Worm (Caenorhabditis elegans) whole organism, L4 larva: ENCODE measurements around the gene F48E8.4.

Experiments used
- F44E2.7 ChIP-seq: fragments of 200-800 bp; sonication (Bioruptor generic); IDR thresholded peaks from 2 replicates; pipeline ENCODE4 v2.1.2; 2022; ENCODE audit warnings: missing genetic modification characterization, missing compliant biosample characterization
- T26A8.4 ChIP-seq: fragments of 200-800 bp; sonication (Bioruptor generic); IDR thresholded peaks from 2 replicates; pipeline ENCODE4 v1.3.6; 2022; ENCODE audit warnings: missing genetic modification characterization, missing compliant biosample characterization
- Y5F2A.4 ChIP-seq: fragments of 200-800 bp; sonication (Bioruptor generic); optimal IDR thresholded peaks from 2 replicates; lab custom pipeline; 2018; ENCODE audit warnings: mild to moderate bottlenecking, missing genetic modification characterization, missing compliant biosample characterization
- ZK337.2 ChIP-seq: fragments of 200-800 bp; sonication (Bioruptor generic); IDR thresholded peaks from 2 replicates; pipeline ENCODE4 v1.3.6; 2022; ENCODE audit warnings: missing genetic modification reagents, missing genetic modification characterization, missing compliant biosample characterization
- aha-1 ChIP-seq: fragments of 150-350 bp; peaks from one replicate; lab custom pipeline; 2014; ENCODE audit warnings: missing biosample characterization, missing genetic modification characterization
- aly-2 ChIP-seq: sonication (generic microtip); optimal IDR thresholded peaks from 2 replicates; lab custom pipeline; 2018; ENCODE audit warnings: missing biosample characterization, missing genetic modification characterization
- ceh-28 ChIP-seq: fragments of 150-350 bp; optimal IDR thresholded peaks from 2 replicates; lab custom pipeline; 2014; ENCODE audit warnings: missing biosample characterization, missing genetic modification reagents, missing genetic modification characterization
- ces-1 ChIP-seq: fragments of 150-350 bp; sonication (generic microtip); optimal IDR thresholded peaks from 4 replicates; lab custom pipeline; 2014; ENCODE audit warnings: missing biosample characterization, missing genetic modification reagents, missing genetic modification characterization
- cey-2 ChIP-seq: sonication (generic microtip); optimal IDR thresholded peaks from 3 replicates; lab custom pipeline; 2017; ENCODE audit warnings: missing genetic modification characterization, mild to moderate bottlenecking, missing compliant biosample characterization, antibody characterized with exemption, borderline replicate concordance; ENCODE audit not compliant: insufficient read depth
- ctbp-1 ChIP-seq: fragments of 200-800 bp; sonication (Bioruptor generic); IDR thresholded peaks from 2 replicates; pipeline ENCODE4 v1.3.6; 2022; ENCODE audit warnings: missing genetic modification reagents, missing genetic modification characterization, missing compliant biosample characterization
- daf-12 ChIP-seq: fragments of 150-350 bp; optimal IDR thresholded peaks from 2 replicates; lab custom pipeline; 2014; ENCODE audit warnings: missing biosample characterization, missing genetic modification reagents, missing genetic modification characterization
- daf-16 ChIP-seq, 3 experiments: sonication (generic microtip); optimal IDR thresholded peaks; 2 replicates each; lab custom pipeline; 2016 to 2017; ENCODE audit warnings: missing genetic modification characterization in 3 of 3, missing genetic modification reagents in 3 of 3, mild to moderate bottlenecking in 2 of 3, missing compliant biosample characterization in 2 of 3, missing biosample characterization in 1 of 3, moderate library complexity in 1 of 3
- daf-19 ChIP-seq: fragments of 200-800 bp; sonication (Bioruptor generic); conservative IDR thresholded peaks from 2 replicates; pipeline ENCODE4 v1.3.6; 2022; ENCODE audit warnings: missing genetic modification characterization, missing compliant biosample characterization
- dmd-6 ChIP-seq: fragments of 200-800 bp; sonication (Bioruptor generic); IDR thresholded peaks from 2 replicates; pipeline ENCODE4 v1.3.6; 2022; ENCODE audit warnings: missing genetic modification reagents, missing genetic modification characterization, missing compliant biosample characterization
- dpl-1 ChIP-seq: fragments of 150-350 bp; optimal IDR thresholded peaks from 2 replicates; lab custom pipeline; 2014; ENCODE audit warnings: missing biosample characterization, missing genetic modification reagents, missing genetic modification characterization
- dve-1 ChIP-seq: sonication (generic microtip); optimal IDR thresholded peaks from 2 replicates; lab custom pipeline; 2017; ENCODE audit warnings: antibody characterized with exemption, mild to moderate bottlenecking, missing genetic modification characterization, missing compliant biosample characterization; ENCODE audit not compliant: insufficient read depth
- fkh-10 ChIP-seq: fragments of 150-350 bp; optimal IDR thresholded peaks from 2 replicates; lab custom pipeline; 2014; ENCODE audit warnings: missing biosample characterization, missing genetic modification reagents, missing genetic modification characterization
- hlh-30 ChIP-seq: sonication (generic microtip); optimal IDR thresholded peaks from 2 replicates; lab custom pipeline; 2017; ENCODE audit warnings: antibody characterized with exemption, mild to moderate bottlenecking, missing genetic modification characterization, missing compliant biosample characterization; ENCODE audit not compliant: insufficient read depth
- jun-1 ChIP-seq: fragments of 150-350 bp; optimal IDR thresholded peaks from 2 replicates; lab custom pipeline; 2014; ENCODE audit warnings: missing biosample characterization, missing genetic modification reagents, missing genetic modification characterization
- lim-7 ChIP-seq: fragments of 200-800 bp; sonication (Bioruptor generic); IDR thresholded peaks from 2 replicates; pipeline ENCODE4 v1.3.6; 2022; ENCODE audit warnings: missing genetic modification characterization, missing compliant biosample characterization
- lin-1 ChIP-seq: fragments of 200-800 bp; sonication (Bioruptor generic); IDR thresholded peaks from 2 replicates; pipeline ENCODE4 v1.3.6; 2022; ENCODE audit warnings: missing genetic modification reagents, missing genetic modification characterization, missing compliant biosample characterization
- lin-13 ChIP-seq: fragments of 150-350 bp; optimal IDR thresholded peaks from 2 replicates; lab custom pipeline; 2014; ENCODE audit warnings: missing biosample characterization, missing genetic modification reagents, missing genetic modification characterization
- lin-29 ChIP-seq: fragments of 200-800 bp; sonication (Bioruptor generic); IDR thresholded peaks from 2 replicates; pipeline ENCODE4 v1.3.6; 2022; ENCODE audit warnings: missing genetic modification reagents, missing genetic modification characterization, missing compliant biosample characterization
- lin-38 ChIP-seq: fragments of 200-800 bp; sonication (Bioruptor generic); IDR thresholded peaks from 2 replicates; pipeline ENCODE4 v1.3.6; 2022; ENCODE audit warnings: missing genetic modification reagents, missing genetic modification characterization, missing compliant biosample characterization
- lir-3 ChIP-seq: sonication (generic microtip); optimal IDR thresholded peaks from 2 replicates; lab custom pipeline; 2016; ENCODE audit warnings: mild to moderate bottlenecking, missing genetic modification characterization, missing compliant biosample characterization
- lsy-2 ChIP-seq, 2 experiments: fragments of 150-350 bp in 1 of 2; sonication (generic microtip) in 1 of 2; optimal IDR thresholded peaks; 2 replicates each; lab custom pipeline; 2014 to 2017; ENCODE audit warnings: missing biosample characterization in 2 of 2, missing genetic modification characterization in 2 of 2
- madf-5 ChIP-seq, 2 experiments: fragments of 200-800 bp; sonication (Bioruptor generic); IDR thresholded peaks; 2 replicates each; pipeline ENCODE4 v1.3.6; 2022; ENCODE audit warnings: missing compliant biosample characterization in 2 of 2, missing genetic modification characterization in 2 of 2
- madf-9 ChIP-seq: fragments of 200-800 bp; sonication (Bioruptor generic); conservative IDR thresholded peaks from 2 replicates; pipeline ENCODE4 v1.3.6; 2022; ENCODE audit warnings: missing genetic modification reagents, missing genetic modification characterization, missing compliant biosample characterization
- mdl-1 ChIP-seq, 2 experiments: fragments of 150-350 bp in 1 of 2; sonication (generic microtip) in 1 of 2; optimal IDR thresholded peaks; 2 replicates each; lab custom pipeline; 2014 to 2017; ENCODE audit warnings: missing biosample characterization in 2 of 2, missing genetic modification characterization in 2 of 2
- nhr-237 ChIP-seq: sonication (generic microtip); optimal IDR thresholded peaks from 2 replicates; lab custom pipeline; 2017; ENCODE audit warnings: missing biosample characterization, missing genetic modification characterization
- nhr-25 ChIP-seq: sonication (generic microtip); optimal IDR thresholded peaks from 2 replicates; lab custom pipeline; 2017; ENCODE audit warnings: missing genetic modification characterization, mild to moderate bottlenecking, missing compliant biosample characterization, antibody characterized with exemption, moderate library complexity, borderline replicate concordance; ENCODE audit not compliant: insufficient read depth
- nhr-28 ChIP-seq: fragments of 150-350 bp; optimal IDR thresholded peaks from 2 replicates; lab custom pipeline; 2014; ENCODE audit warnings: missing biosample characterization, missing genetic modification characterization
- nhr-41 ChIP-seq: fragments of 200-800 bp; sonication (Bioruptor generic); IDR thresholded peaks from 2 replicates; pipeline ENCODE4 v1.3.6; 2022; ENCODE audit warnings: missing genetic modification reagents, missing genetic modification characterization, missing compliant biosample characterization
- nhr-6 ChIP-seq: fragments of 150-350 bp; optimal IDR thresholded peaks from 2 replicates; lab custom pipeline; 2014; ENCODE audit warnings: missing biosample characterization, missing genetic modification characterization
- pqm-1 ChIP-seq: sonication (generic microtip); optimal IDR thresholded peaks from 2 replicates; lab custom pipeline; 2017; ENCODE audit warnings: missing biosample characterization, missing genetic modification characterization
- set-16 ChIP-seq: fragments of 200-800 bp; sonication (Bioruptor generic); IDR thresholded peaks from 2 replicates; pipeline ENCODE4 v1.3.6; 2022; ENCODE audit warnings: missing genetic modification reagents, missing genetic modification characterization, missing compliant biosample characterization
- spr-1 ChIP-seq: sonication (generic microtip); optimal IDR thresholded peaks from 2 replicates; lab custom pipeline; 2016; ENCODE audit warnings: mild to moderate bottlenecking, missing genetic modification characterization, missing compliant biosample characterization
- unc-130 ChIP-seq: sonication (generic microtip); optimal IDR thresholded peaks from 2 replicates; lab custom pipeline; 2016; ENCODE audit warnings: missing genetic modification reagents, missing genetic modification characterization, missing compliant biosample characterization
- unc-62 ChIP-seq, 3 experiments: fragments of 150-350 bp in 1 of 3; sonication (generic microtip); optimal IDR thresholded peaks in 2 of 3; peaks in 1 of 3; 1 replicate in 1 of 3; 2 replicates in 2 of 3; lab custom pipeline; 2014 to 2017; ENCODE audit warnings: missing biosample characterization in 3 of 3, missing genetic modification characterization in 3 of 3, missing genetic modification reagents in 3 of 3, missing genotype in 1 of 3
- zip-2 ChIP-seq: fragments of 150-350 bp; optimal IDR thresholded peaks from 2 replicates; lab custom pipeline; 2014; ENCODE audit warnings: missing biosample characterization, missing genetic modification characterization
- ztf-7 ChIP-seq: fragments of 150-350 bp; optimal IDR thresholded peaks from 2 replicates; lab custom pipeline; 2014; ENCODE audit warnings: missing biosample characterization, missing genetic modification characterization

The F48E8.4 gene

ce11 chrIII:5453290-5453689, at the start of gene F48E8.4:
TSS of gene F48E8.4 (plus strand) at chrIII:5453590.
- no peak for TF ChIP-seq daf-12 (tag; lab: Kevin White, UChicago)
- peak; percentile 31 for TF ChIP-seq aha-1 (tag; lab: Kevin White, UChicago)
- no peak for TF ChIP-seq fkh-10
- no peak for TF ChIP-seq zip-2 (tag; lab: Kevin White, UChicago)
- TF ChIP-seq jun-1 (tag; lab: Kevin White, UChicago) = no peak
- no peak for TF ChIP-seq ces-1 (GFP tag; lab: Kevin White, UChicago)
- 0 out of 2 replicates have a peak, but pooled peaks have one; percentile 20 for TF ChIP-seq T26A8.4 (GFP tag; lab: Robert Waterston, UW)
- TF ChIP-seq ctbp-1 (GFP tag; lab: Robert Waterston, UW) = no peak
- TF ChIP-seq lin-1 (GFP tag; lab: Robert Waterston, UW) = no peak
- TF ChIP-seq nhr-237 (tag; lab: Kevin White, UChicago) = no peak

ce11 chrIII:5404998-5405397, 48.4 kb upstream of the F48E8.4 start:
- no peak for TF ChIP-seq madf-9 (GFP tag; lab: Robert Waterston, UW)
- no peak for TF ChIP-seq aly-2
- TF ChIP-seq spr-1 (tag; lab: Kevin White, UChicago) = no peak
- no peak for TF ChIP-seq lin-29
- no peak for TF ChIP-seq set-16 (GFP tag; lab: Robert Waterston, UW)
- no peak for TF ChIP-seq nhr-25
- peak in 1 of 2 experiments; percentile 85 for TF ChIP-seq unc-62 (GFP tag; optimal IDR thresholded peaks at IDR 0.05 in 1 of 2; lab: Kevin White, UChicago)
- no peak for TF ChIP-seq unc-62 (tag; optimal IDR thresholded peaks at IDR 0.05; lab: Kevin White, UChicago)

ce11 chrIII:5405628-5406084, 47.7 kb upstream of the F48E8.4 start, which contains the start of the genes W03A5.2 and Y32H12A.8:
TSS of gene W03A5.2 (plus strand) at chrIII:5406034.
TSS of gene Y32H12A.8 (minus strand) at chrIII:5406037.
- TF ChIP-seq cey-2 (tag; lab: Kevin White, UChicago) (no peak), mdl-1 (tag; optimal IDR thresholded peaks at IDR 0.05; lab: Kevin White, UChicago) (no peak), dmd-6 (GFP tag; lab: Robert Waterston, UW) (no peak), ceh-28 (tag; lab: Kevin White, UChicago) (no peak), dve-1 (peak; percentile 11), spr-1 (tag; lab: Kevin White, UChicago) (no peak), nhr-6 (tag; lab: Kevin White, UChicago) (peak; percentile 55), ces-1 (GFP tag; lab: Kevin White, UChicago) (no peak), nhr-28 (tag; lab: Kevin White, UChicago) (no peak), hlh-30 (peak; percentile 56), daf-16 (GFP tag; optimal IDR thresholded peaks at IDR 0.05; lab: Kevin White, UChicago) (no peak), daf-16 (tag; optimal IDR thresholded peaks at IDR 0.05; lab: Kevin White, UChicago) (peak; percentile 35), lir-3 (tag; lab: Kevin White, UChicago) (no peak), ZK337.2 (no peak), madf-5 (GFP tag; IDR thresholded peaks at IDR 0.05; lab: Robert Waterston, UW) (no peak), Y5F2A.4 (no peak), pqm-1 (tag; lab: Kevin White, UChicago) (peak; percentile 16), lin-29 (no peak), lin-13 (GFP tag; lab: Kevin White, UChicago) (no peak), daf-19 (GFP tag; lab: Robert Waterston, UW) (no peak), dpl-1 (GFP tag; lab: Kevin White, UChicago) (peak; percentile 75), lim-7 (GFP tag; lab: Robert Waterston, UW) (no peak), lin-38 (peak; percentile 75), unc-130 (GFP tag; lab: Kevin White, UChicago) (no peak), aha-1 (tag; lab: Kevin White, UChicago) (peak; percentile 42), F44E2.7 (GFP tag; lab: Robert Waterston, UW) (no peak), ztf-7 (tag; lab: Kevin White, UChicago) (no peak), lsy-2 (tag; optimal IDR thresholded peaks at IDR 0.05; lab: Kevin White, UChicago) (peak in 1 of 2 experiments; percentile 57), nhr-41 (GFP tag; lab: Robert Waterston, UW) (no peak)
